Worm (Caenorhabditis elegans): ENCODE data around the gene anoh-1.

- no peak for TF ChIP-seq zag-1 (tag; optimal IDR thresholded peaks at IDR 0.05)
- TF ChIP-seq nhr-77 (tag; optimal IDR thresholded peaks at IDR 0.05), result no peak
- no peak for TF ChIP-seq fos-1 (tag; optimal IDR thresholded peaks at IDR 0.05)
- TF ChIP-seq daf-12 (tag; optimal IDR thresholded peaks at IDR 0.05), result no peak
- TF ChIP-seq ZK546.5 (tag; optimal IDR thresholded peaks at IDR 0.05), result no peak
- TF ChIP-seq unc-39 (tag; optimal IDR thresholded peaks at IDR 0.05), result no peak
- no peak for TF ChIP-seq pha-4 (tag; optimal IDR thresholded peaks at IDR 0.05)
- no peak for TF ChIP-seq elt-3 (tag; optimal IDR thresholded peaks at IDR 0.05)
- no peak for TF ChIP-seq nhr-12 (tag; optimal IDR thresholded peaks at IDR 0.05)
These were observed 26.4 kb downstream of the anoh-1 start for ce11 chrIII:13272788-13273187.

Data from whole organism, L3 larva.